Fruit fly (Drosophila melanogaster) whole organism, wandering third instar larva: ENCODE results near the gene Ythdc1.

Experiments used
- Abd-B ChIP-seq: fragments of >200 bp; optimal IDR thresholded peaks from 2 replicates; lab custom pipeline; 2017; ENCODE audit warnings: missing biosample characterization, missing genetic modification characterization
- CG32264 ChIP-seq: fragments of 200-800 bp; sonication (Bioruptor generic); optimal IDR thresholded peaks from 2 replicates; lab custom pipeline; 2016; ENCODE audit warnings: missing biosample characterization, missing genetic modification characterization
- CG9705 ChIP-seq: fragments of 200-800 bp; sonication (Bioruptor generic); optimal IDR thresholded peaks from 2 replicates; lab custom pipeline; 2018; ENCODE audit warnings: missing biosample characterization, mild to moderate bottlenecking, missing genetic modification characterization
- CrebA ChIP-seq: fragments of 200-800 bp; sonication (Bioruptor generic); optimal IDR thresholded peaks from 2 replicates; lab custom pipeline; 2016; ENCODE audit warnings: missing biosample characterization, mild to moderate bottlenecking, missing genetic modification characterization, borderline replicate concordance
- Dfd ChIP-seq: fragments of >200 bp; optimal IDR thresholded peaks from 2 replicates; lab custom pipeline; 2017; ENCODE audit warnings: missing biosample characterization, missing genetic modification characterization
- Dif ChIP-seq: fragments of 200-275, 200-300 bp; sonication (Bioruptor generic); optimal IDR thresholded peaks from 2 replicates; lab custom pipeline; 2018; ENCODE audit warnings: missing biosample characterization, missing genetic modification characterization; ENCODE audit not compliant: partially characterized antibody
- GATAd ChIP-seq: sonication (Bioruptor generic); optimal IDR thresholded peaks from 2 replicates; lab custom pipeline; 2016; ENCODE audit warnings: missing biosample characterization, missing genetic modification characterization
- HLH106 ChIP-seq: fragments of 200-800 bp; optimal IDR thresholded peaks from 3 replicates; lab custom pipeline; 2019; ENCODE audit warnings: missing biosample characterization, mild to moderate bottlenecking, missing genetic modification characterization, moderate library complexity
- Hnf4 ChIP-seq: fragments of 200-800 bp; sonication (Bioruptor generic); optimal IDR thresholded peaks from 2 replicates; lab custom pipeline; 2016; ENCODE audit warnings: missing biosample characterization, mild to moderate bottlenecking, missing genetic modification characterization
- Hr78 ChIP-seq: fragments of >200 bp; optimal IDR thresholded peaks from 2 replicates; lab custom pipeline; 2017; ENCODE audit warnings: missing biosample characterization, missing genetic modification characterization
- Hr83 ChIP-seq: fragments of 200-300 bp; sonication (Bioruptor generic); optimal IDR thresholded peaks from 2 replicates; lab custom pipeline; 2016; ENCODE audit warnings: missing biosample characterization, mild to moderate bottlenecking, missing genetic modification characterization, moderate library complexity; ENCODE audit not compliant: poor library complexity, severe bottlenecking
- Jra ChIP-seq: sonication (Bioruptor generic); optimal IDR thresholded peaks from 2 replicates; lab custom pipeline; 2016; ENCODE audit warnings: missing biosample characterization, missing genetic modification characterization
- Mio ChIP-seq: sonication (Bioruptor generic); optimal IDR thresholded peaks from 2 replicates; lab custom pipeline; 2016; ENCODE audit warnings: missing biosample characterization, missing genetic modification characterization
- Myc ChIP-seq: fragments of >200 bp; optimal IDR thresholded peaks from 2 replicates; lab custom pipeline; 2017
- N ChIP-seq: fragments of >200 bp; optimal IDR thresholded peaks from 2 replicates; lab custom pipeline; 2018; ENCODE audit warnings: missing biosample characterization, missing external identifiers, missing genetic modification characterization
- OdsH ChIP-seq: fragments of 200-800 bp; sonication (Bioruptor generic); optimal IDR thresholded peaks from 2 replicates; lab custom pipeline; 2016; ENCODE audit warnings: missing biosample characterization, mild to moderate bottlenecking, missing genetic modification characterization
- Rel ChIP-seq, 2 experiments: fragments of 200-800 bp; sonication (Bioruptor generic) in 1 of 2; optimal IDR thresholded peaks; 2 replicates in 1 of 2; 3 replicates in 1 of 2; lab custom pipeline; 2016 to 2019; ENCODE audit warnings: mild to moderate bottlenecking in 2 of 2, missing biosample characterization in 2 of 2, missing genetic modification characterization in 2 of 2, moderate library complexity in 1 of 2
- Sp1 ChIP-seq: fragments of 200-800 bp; sonication (Bioruptor generic); optimal IDR thresholded peaks from 3 replicates; lab custom pipeline; 2019; ENCODE audit warnings: missing biosample characterization, mild to moderate bottlenecking, missing genetic modification characterization, moderate library complexity
- Vsx2 ChIP-seq: fragments of 200-300, 225-300 bp; sonication (Bioruptor generic); optimal IDR thresholded peaks from 2 replicates; lab custom pipeline; 2018; ENCODE audit warnings: missing biosample characterization, missing genetic modification characterization; ENCODE audit not compliant: partially characterized antibody
- br ChIP-seq: fragments of 200-800 bp; sonication (Bioruptor generic); optimal IDR thresholded peaks from 2 replicates; lab custom pipeline; 2016; ENCODE audit warnings: missing biosample characterization, missing genetic modification characterization
- brk ChIP-seq: fragments of 200-800 bp; sonication (Bioruptor generic); optimal IDR thresholded peaks from 2 replicates; lab custom pipeline; 2016; ENCODE audit warnings: missing biosample characterization, mild to moderate bottlenecking, missing genetic modification characterization
- dl ChIP-seq, 2 experiments: fragments of 175-275, 200-275 bp in 1 of 2; fragments of 200-275 bp in 1 of 2; sonication (Bioruptor generic); optimal IDR thresholded peaks; lab custom pipeline; 2018; ENCODE audit warnings: mild to moderate bottlenecking in 2 of 2, missing biosample characterization in 2 of 2, missing genetic modification characterization in 2 of 2, moderate library complexity in 2 of 2; ENCODE audit not compliant: partially characterized antibody in 2 of 2, insufficient read depth in 1 of 2
- dmrt93B ChIP-seq: fragments of 200-800 bp; sonication (Bioruptor generic); optimal IDR thresholded peaks from 2 replicates; lab custom pipeline; 2018; ENCODE audit warnings: missing biosample characterization, mild to moderate bottlenecking, missing genetic modification characterization
- dsf ChIP-seq: sonication (Bioruptor generic); optimal IDR thresholded peaks from 2 replicates; lab custom pipeline; 2016; ENCODE audit warnings: missing biosample characterization, missing genetic modification characterization, borderline replicate concordance
- ey ChIP-seq: fragments of 200-800 bp; sonication (Bioruptor generic); optimal IDR thresholded peaks from 2 replicates; lab custom pipeline; 2016; ENCODE audit warnings: missing biosample characterization, missing genetic modification characterization
- foxo ChIP-seq, 2 experiments: fragments of 200-800 bp; sonication (Bioruptor generic); optimal IDR thresholded peaks; 2 replicates in 1 of 2; 3 replicates in 1 of 2; lab custom pipeline; 2016 to 2017; ENCODE audit warnings: missing biosample characterization in 2 of 2, missing genetic modification characterization in 2 of 2
- fru ChIP-seq: fragments of 200-800 bp; sonication (Bioruptor generic); optimal IDR thresholded peaks from 3 replicates; lab custom pipeline; 2016; ENCODE audit warnings: missing biosample characterization, mild to moderate bottlenecking, missing genetic modification characterization
- h ChIP-seq: fragments of 200-800 bp; sonication (Bioruptor generic); optimal IDR thresholded peaks from 3 replicates; lab custom pipeline; 2016; ENCODE audit warnings: missing biosample characterization, mild to moderate bottlenecking, missing genetic modification characterization
- jim ChIP-seq: fragments of 175-275, 200-325 bp; sonication (Bioruptor generic); optimal IDR thresholded peaks from 2 replicates; lab custom pipeline; 2016; ENCODE audit warnings: missing biosample characterization, mild to moderate bottlenecking, missing genetic modification characterization
- lola ChIP-seq: fragments of >200 bp; optimal IDR thresholded peaks from 2 replicates; lab custom pipeline; 2017; ENCODE audit warnings: missing biosample characterization, missing genetic modification characterization
- pan ChIP-seq: fragments of >200 bp; optimal IDR thresholded peaks from 2 replicates; lab custom pipeline; 2017
- psq ChIP-seq: fragments of 200-800 bp; sonication (Bioruptor generic); optimal IDR thresholded peaks from 3 replicates; lab custom pipeline; 2017; ENCODE audit warnings: missing biosample characterization, mild to moderate bottlenecking, missing genetic modification characterization, moderate library complexity
- rgr ChIP-seq: fragments of 200-800 bp; sonication (Bioruptor generic); optimal IDR thresholded peaks from 3 replicates; lab custom pipeline; 2016; ENCODE audit warnings: missing biosample characterization, mild to moderate bottlenecking, missing genetic modification characterization
- sage ChIP-seq: fragments of 200-800 bp; sonication (Bioruptor generic); optimal IDR thresholded peaks from 2 replicates; lab custom pipeline; 2016; ENCODE audit warnings: missing biosample characterization, mild to moderate bottlenecking, missing genetic modification characterization
- sv ChIP-seq: fragments of 200-800 bp; sonication (Bioruptor generic); optimal IDR thresholded peaks from 3 replicates; lab custom pipeline; 2016; ENCODE audit warnings: missing biosample characterization, missing genetic modification characterization
- tai ChIP-seq: sonication (Bioruptor generic); optimal IDR thresholded peaks from 2 replicates; lab custom pipeline; 2016; ENCODE audit warnings: missing biosample characterization, missing genetic modification characterization
- usp ChIP-seq: fragments of >200 bp; optimal IDR thresholded peaks from 2 replicates; lab custom pipeline; 2017; ENCODE audit warnings: missing biosample characterization, missing genetic modification characterization
- woc ChIP-seq: sonication (Bioruptor generic); optimal IDR thresholded peaks from 2 replicates; lab custom pipeline; 2016; ENCODE audit warnings: missing biosample characterization, mild to moderate bottlenecking, missing genetic modification characterization

Gene Ythdc1

dm6 chr3L:3380225-3381043 lies 6.5 kb upstream of the Ythdc1 start:
- TF ChIP-seq dl (GFP tag; optimal IDR thresholded peaks at IDR 0.05; lab: Kevin White, UChicago; ENCODE audit: insufficient read depth in 1 of 2, partially characterized antibody in 2 of 2) (no peak), Vsx2 (GFP tag; lab: Kevin White, UChicago) (no peak), CrebA (GFP tag; lab: Kevin White, UChicago) (no peak), Abd-B (GFP tag; lab: Kevin White, UChicago) (no peak), lola (GFP tag; lab: Kevin White, UChicago) (no peak), woc (GFP tag; lab: Kevin White, UChicago) (no peak), ey (GFP tag; lab: Kevin White, UChicago) (no peak), sv (GFP tag; lab: Kevin White, UChicago) (no peak), GATAd (no peak), CG32264 (GFP tag; lab: Kevin White, UChicago) (no peak), pan (no peak), N (GFP tag; lab: Kevin White, UChicago) (peak; percentile 11), CG9705 (GFP tag; lab: Kevin White, UChicago) (no peak), Sp1 (GFP tag; lab: Kevin White, UChicago) (peak; percentile 32), Hr83 (GFP tag; lab: Kevin White, UChicago) (no peak), h (GFP tag; lab: Kevin White, UChicago) (peak; percentile 27), brk (no peak), foxo (GFP tag; optimal IDR thresholded peaks at IDR 0.05; lab: Kevin White, UChicago) (peak in 1 of 2 experiments; percentile 9), Hnf4 (GFP tag; lab: Kevin White, UChicago) (no peak), OdsH (peak; percentile 8), Myc (no peak), rgr (peak; percentile 29), Jra (GFP tag; lab: Kevin White, UChicago) (no peak), HLH106 (tag; lab: Kevin White, UChicago) (peak; percentile 25), jim (GFP tag; lab: Kevin White, UChicago) (no peak), Dif (no peak), fru (GFP tag; lab: Kevin White, UChicago) (peak; percentile 14), Rel (GFP tag; optimal IDR thresholded peaks at IDR 0.05; lab: Kevin White, UChicago) (no peak), Rel (tag; optimal IDR thresholded peaks at IDR 0.05; lab: Kevin White, UChicago) (no peak), Dfd (no peak), sage (GFP tag; lab: Kevin White, UChicago) (no peak), psq (peak; percentile 37), Hr78 (GFP tag; lab: Kevin White, UChicago) (no peak), tai (no peak), dmrt93B (GFP tag; lab: Kevin White, UChicago) (no peak), dsf (no peak), br (GFP tag; lab: Kevin White, UChicago) (no peak), usp (no peak), Mio (GFP tag; lab: Kevin White, UChicago) (no peak)

- TF ChIP-seq Mio (GFP tag; lab: Kevin White, UChicago), result no peak
- TF ChIP-seq Dif, result no peak
- TF ChIP-seq tai, result no peak
- TF ChIP-seq jim (GFP tag; lab: Kevin White, UChicago), result no peak
- TF ChIP-seq Abd-B (GFP tag; lab: Kevin White, UChicago), result no peak
- TF ChIP-seq rgr, result peak; percentile 87
- no peak for TF ChIP-seq CrebA (GFP tag; lab: Kevin White, UChicago)
- peak; percentile 84 for TF ChIP-seq OdsH
- peak; percentile 71 for TF ChIP-seq psq
- no peak for TF ChIP-seq usp
- peak; percentile 75 for TF ChIP-seq HLH106 (tag; lab: Kevin White, UChicago)
- TF ChIP-seq fru (GFP tag; lab: Kevin White, UChicago), result peak; percentile 83
- TF ChIP-seq ey (GFP tag; lab: Kevin White, UChicago), result peak; percentile 82
- TF ChIP-seq N (GFP tag; lab: Kevin White, UChicago), result no peak
- no peak for TF ChIP-seq Dfd
- no peak for TF ChIP-seq dsf
- TF ChIP-seq pan, result no peak
- peak; percentile 82 for TF ChIP-seq h (GFP tag; lab: Kevin White, UChicago)
- TF ChIP-seq brk, result no peak
- no peak for TF ChIP-seq dmrt93B (GFP tag; lab: Kevin White, UChicago)
- TF ChIP-seq Myc, result no peak
- TF ChIP-seq Hnf4 (GFP tag; lab: Kevin White, UChicago), result peak; percentile 78
- TF ChIP-seq woc (GFP tag; lab: Kevin White, UChicago), result peak; percentile 50
- no peak for TF ChIP-seq dl (GFP tag; optimal IDR thresholded peaks at IDR 0.05; lab: Kevin White, UChicago; ENCODE audit: insufficient read depth in 1 of 2, partially characterized antibody in 2 of 2)
- TF ChIP-seq GATAd, result no peak
- TF ChIP-seq Rel (GFP tag; optimal IDR thresholded peaks at IDR 0.05; lab: Kevin White, UChicago), result no peak
- no peak for TF ChIP-seq Rel (tag; optimal IDR thresholded peaks at IDR 0.05; lab: Kevin White, UChicago)
- peak; percentile 29 for TF ChIP-seq sage (GFP tag; lab: Kevin White, UChicago)
- TF ChIP-seq sv (GFP tag; lab: Kevin White, UChicago), result peak; percentile 15
- TF ChIP-seq CG9705 (GFP tag; lab: Kevin White, UChicago), result no peak
- peak; percentile 75 for TF ChIP-seq br (GFP tag; lab: Kevin White, UChicago)
- no peak for TF ChIP-seq Vsx2 (GFP tag; lab: Kevin White, UChicago)
- peak; percentile 44 to 85 for TF ChIP-seq foxo (GFP tag; optimal IDR thresholded peaks at IDR 0.05; lab: Kevin White, UChicago)
- TF ChIP-seq lola (GFP tag; lab: Kevin White, UChicago), result no peak
- peak; percentile 67 for TF ChIP-seq CG32264 (GFP tag; lab: Kevin White, UChicago)
- no peak for TF ChIP-seq Hr83 (GFP tag; lab: Kevin White, UChicago)
- TF ChIP-seq Sp1 (GFP tag; lab: Kevin White, UChicago), result peak; percentile 65
- no peak for TF ChIP-seq Jra (GFP tag; lab: Kevin White, UChicago)
- TF ChIP-seq Hr78 (GFP tag; lab: Kevin White, UChicago), result no peak
These were observed 4.0 kb upstream of the Ythdc1 start, which contains the start of gene Ids for dm6 chr3L:3377965-3378292. Gene Ids, plus strand, starts transcription at chr3L:3378268.
